Fruit fly (Drosophila melanogaster) whole organism, prepupa: Measurements from ENCODE around the gene futsch.

Experiments
- CG10631 ChIP-seq: fragments of 200-800 bp; sonication (Bioruptor generic); optimal IDR thresholded peaks from 2 replicates; lab custom pipeline; 2016; ENCODE audit warnings: missing biosample characterization, missing genetic modification characterization
- CG10669 ChIP-seq: fragments of 200-800 bp; sonication (Bioruptor generic); optimal IDR thresholded peaks from 3 replicates; lab custom pipeline; 2018; ENCODE audit warnings: missing biosample characterization, mild to moderate bottlenecking, missing genetic modification characterization, moderate library complexity
- CG11294 ChIP-seq: fragments of 200-800 bp; sonication (Bioruptor generic); IDR thresholded peaks from 2 replicates; pipeline ENCODE4 v1.3.6; 2022; ENCODE audit warnings: missing biosample characterization, missing genetic modification characterization
- CG15336 ChIP-seq: fragments of 200-800 bp; sonication (Bioruptor generic); IDR thresholded peaks from 2 replicates; pipeline ENCODE4 v1.3.6; 2022; ENCODE audit warnings: missing biosample characterization, missing genetic modification characterization
- CG1621 ChIP-seq: fragments of 200-800 bp; sonication (Bioruptor generic); optimal IDR thresholded peaks from 3 replicates; lab custom pipeline; 2018; ENCODE audit warnings: missing biosample characterization, mild to moderate bottlenecking, missing genetic modification characterization
- CG3032 ChIP-seq: fragments of 200-800 bp; optimal IDR thresholded peaks from 2 replicates; lab custom pipeline; 2019; ENCODE audit warnings: missing biosample characterization, mild to moderate bottlenecking, missing genetic modification characterization, moderate library complexity
- CG31627 ChIP-seq: fragments of 200-800 bp; sonication (Bioruptor generic); optimal IDR thresholded peaks from 3 replicates; lab custom pipeline; 2016; ENCODE audit warnings: missing biosample characterization, missing genetic modification characterization
- CG34406 ChIP-seq: fragments of 200-800 bp; sonication (Bioruptor generic); optimal IDR thresholded peaks from 3 replicates; lab custom pipeline; 2016; ENCODE audit warnings: missing biosample characterization, missing genetic modification characterization
- CG3919 ChIP-seq: fragments of 200-800 bp; sonication (Bioruptor generic); optimal IDR thresholded peaks from 3 replicates; lab custom pipeline; 2016; ENCODE audit warnings: missing biosample characterization, missing genetic modification characterization
- CG6163 ChIP-seq: fragments of 200-800 bp; sonication (Bioruptor generic); IDR thresholded peaks from 3 replicates; pipeline ENCODE4 v1.3.6; 2022; ENCODE audit warnings: missing biosample characterization, missing genetic modification characterization
- CG6276 ChIP-seq: fragments of 200-800 bp; sonication (Bioruptor generic); optimal IDR thresholded peaks from 2 replicates; lab custom pipeline; 2017; ENCODE audit warnings: missing biosample characterization, mild to moderate bottlenecking, missing genetic modification characterization
- CG6808 ChIP-seq: fragments of 200-800 bp; sonication (Bioruptor generic); optimal IDR thresholded peaks from 3 replicates; lab custom pipeline; 2017; ENCODE audit warnings: missing biosample characterization, missing genetic modification characterization, mild to moderate bottlenecking, moderate library complexity, missing genetic modification reagents
- CG6854 ChIP-seq: fragments of 200-800 bp; sonication (Bioruptor generic); optimal IDR thresholded peaks from 2 replicates; lab custom pipeline; 2017; ENCODE audit warnings: missing biosample characterization, mild to moderate bottlenecking, missing genetic modification characterization
- CG8319 ChIP-seq: fragments of 200-800 bp; sonication (Bioruptor generic); optimal IDR thresholded peaks from 3 replicates; lab custom pipeline; 2016; ENCODE audit warnings: missing biosample characterization, missing genetic modification characterization
- CG8632 ChIP-seq: fragments of 200-800 bp; sonication (Bioruptor generic); optimal IDR thresholded peaks from 3 replicates; lab custom pipeline; 2016; ENCODE audit warnings: missing biosample characterization, missing genetic modification characterization
- Eip78C ChIP-seq: fragments of 200-800 bp; sonication (Bioruptor generic); peaks from one replicate; lab custom pipeline; 2016; ENCODE audit warnings: missing biosample characterization, missing genetic modification characterization
- Eip93F ChIP-seq: fragments of 200-800 bp; sonication (Bioruptor generic); optimal IDR thresholded peaks from 2 replicates; lab custom pipeline; 2016; ENCODE audit warnings: missing biosample characterization, mild to moderate bottlenecking, missing genetic modification characterization
- Ets21C ChIP-seq: fragments of 200-800 bp; sonication (Bioruptor generic); optimal IDR thresholded peaks from 3 replicates; lab custom pipeline; 2016; ENCODE audit warnings: missing biosample characterization, missing genetic modification characterization
- Ets96B ChIP-seq: fragments of 200-800 bp; optimal IDR thresholded peaks from 2 replicates; lab custom pipeline; 2019; ENCODE audit warnings: missing biosample characterization, mild to moderate bottlenecking, missing genetic modification characterization, moderate library complexity
- Gug ChIP-seq: fragments of 200-800 bp; sonication (Bioruptor generic); IDR thresholded peaks from 2 replicates; pipeline ENCODE4 v1.3.6; 2022; ENCODE audit warnings: missing biosample characterization, missing genetic modification characterization
- Hr4 ChIP-seq: fragments of 200-800 bp; sonication (Bioruptor generic); optimal IDR thresholded peaks from 3 replicates; lab custom pipeline; 2016; ENCODE audit warnings: missing biosample characterization, missing genetic modification characterization
- Lpt ChIP-seq: fragments of 200-800 bp; sonication (Bioruptor generic); optimal IDR thresholded peaks from 3 replicates; lab custom pipeline; 2016; ENCODE audit warnings: missing biosample characterization, missing genetic modification characterization
- Met ChIP-seq: fragments of 200-800 bp; sonication (Bioruptor generic); optimal IDR thresholded peaks from 3 replicates; lab custom pipeline; 2016; ENCODE audit warnings: missing biosample characterization, missing genetic modification characterization
- OdsH ChIP-seq: fragments of 200-800 bp; sonication (Bioruptor generic); optimal IDR thresholded peaks from 3 replicates; lab custom pipeline; 2016; ENCODE audit warnings: missing biosample characterization, missing genetic modification characterization
- Sox14 ChIP-seq: fragments of 200-800 bp; sonication (Bioruptor generic); optimal IDR thresholded peaks from 3 replicates; lab custom pipeline; 2016; ENCODE audit warnings: missing biosample characterization, missing genetic modification characterization
- Sox15 ChIP-seq: fragments of 200-800 bp; sonication (Bioruptor generic); optimal IDR thresholded peaks from 3 replicates; lab custom pipeline; 2016; ENCODE audit warnings: missing biosample characterization, missing genetic modification characterization
- achi ChIP-seq: fragments of 200-800 bp; sonication (Bioruptor generic); optimal IDR thresholded peaks from 3 replicates; lab custom pipeline; 2016; ENCODE audit warnings: missing biosample characterization, missing genetic modification characterization
- acj6 ChIP-seq: fragments of 200-800 bp; sonication (Bioruptor generic); optimal IDR thresholded peaks from 3 replicates; lab custom pipeline; 2016; ENCODE audit warnings: missing biosample characterization, missing genetic modification characterization
- dsx ChIP-seq: fragments of 200-800 bp; optimal IDR thresholded peaks from 3 replicates; lab custom pipeline; 2019; ENCODE audit warnings: missing biosample characterization, mild to moderate bottlenecking, missing genetic modification characterization, moderate library complexity; ENCODE audit not compliant: poor library complexity, severe bottlenecking
- eg ChIP-seq: fragments of 200-800 bp; sonication (Bioruptor generic); IDR thresholded peaks from 3 replicates; pipeline ENCODE4 v1.3.6; 2022; ENCODE audit warnings: missing biosample characterization, missing genetic modification characterization
- esn ChIP-seq: fragments of 200-800 bp; sonication (Bioruptor generic); optimal IDR thresholded peaks from 2 replicates; lab custom pipeline; 2016; ENCODE audit warnings: missing biosample characterization, mild to moderate bottlenecking, missing genetic modification characterization, moderate library complexity
- fd59A ChIP-seq: fragments of 200-800 bp; sonication (Bioruptor generic); optimal IDR thresholded peaks from 2 replicates; lab custom pipeline; 2017; ENCODE audit warnings: missing biosample characterization, mild to moderate bottlenecking, missing genetic modification characterization, missing genetic modification reagents
- fkh ChIP-seq: fragments of 200-800 bp; sonication (Bioruptor generic); optimal IDR thresholded peaks from 3 replicates; lab custom pipeline; 2017; ENCODE audit warnings: missing biosample characterization, mild to moderate bottlenecking, missing genetic modification characterization, moderate library complexity
- lz ChIP-seq: fragments of 200-800 bp; sonication (Bioruptor generic); optimal IDR thresholded peaks from 3 replicates; lab custom pipeline; 2016; ENCODE audit warnings: missing biosample characterization, missing genetic modification characterization
- net ChIP-seq: fragments of 200-800 bp; sonication (Bioruptor generic); optimal IDR thresholded peaks from 3 replicates; lab custom pipeline; 2016; ENCODE audit warnings: missing biosample characterization, missing genetic modification characterization
- pdm3 ChIP-seq: fragments of 200-800 bp; sonication (Bioruptor generic); optimal IDR thresholded peaks from 3 replicates; lab custom pipeline; 2016; ENCODE audit warnings: missing biosample characterization, missing genetic modification characterization
- salr ChIP-seq, 2 experiments: fragments of 200-800 bp; sonication (Bioruptor generic); optimal IDR thresholded peaks; 3 replicates each; lab custom pipeline; 2016 to 2018; ENCODE audit warnings: missing biosample characterization in 2 of 2, missing genetic modification characterization in 2 of 2, mild to moderate bottlenecking in 1 of 2
- spab ChIP-seq: fragments of 200-800 bp; sonication (Bioruptor generic); optimal IDR thresholded peaks from 2 replicates; lab custom pipeline; 2017; ENCODE audit warnings: missing biosample characterization, mild to moderate bottlenecking, missing genetic modification characterization, missing genetic modification reagents
- svp ChIP-seq: fragments of 200-800 bp; sonication (Bioruptor generic); peaks from one replicate; lab custom pipeline; 2016; ENCODE audit warnings: missing biosample characterization, missing genetic modification characterization
- vri ChIP-seq: fragments of 200-800 bp; sonication (Bioruptor generic); optimal IDR thresholded peaks from 3 replicates; lab custom pipeline; 2016; ENCODE audit warnings: missing biosample characterization, mild to moderate bottlenecking, missing genetic modification characterization

futsch gene

dm6 chrX:1372667-1373066 lies 36.2 kb upstream of the futsch start:
- TF ChIP-seq Met (no peak), eg (GFP tag; lab: Robert Waterston, UW) (no peak), CG34406 (no peak), Gug (GFP tag; lab: Robert Waterston, UW) (no peak), Lpt (GFP tag; lab: Kevin White, UChicago) (no peak), CG8632 (GFP tag; lab: Kevin White, UChicago) (no peak)

- TF ChIP-seq CG11294 (GFP tag; lab: Robert Waterston, UW) (no peak), CG6854 (peak; percentile 22), CG6808 (GFP tag; lab: Kevin White, UChicago) (peak; percentile 99), dsx (no peak), CG6276 (no peak), CG10669 (GFP tag; lab: Kevin White, UChicago) (no peak), Ets21C (GFP tag; lab: Kevin White, UChicago) (no peak), spab (no peak), svp (GFP tag; lab: Kevin White, UChicago) (peak; percentile 62), salr (GFP tag; optimal IDR thresholded peaks at IDR 0.05; lab: Kevin White, UChicago) (no peak), CG6163 (GFP tag; lab: Robert Waterston, UW) (no peak), CG15336 (GFP tag; lab: Robert Waterston, UW) (no peak), OdsH (GFP tag; lab: Kevin White, UChicago) (no peak), CG31627 (GFP tag; lab: Kevin White, UChicago) (no peak), Eip78C (GFP tag; lab: Kevin White, UChicago) (peak; percentile 17), CG8319 (GFP tag; lab: Kevin White, UChicago) (no peak), pdm3 (GFP tag; lab: Kevin White, UChicago) (no peak), fkh (GFP tag; lab: Kevin White, UChicago) (peak; percentile 59), CG10631 (no peak), Eip93F (no peak), lz (GFP tag; lab: Kevin White, UChicago) (no peak)
Observed at dm6 chrX:1375265-1375958, 33.5 kb upstream of the futsch start, which contains the start of gene AMPKalpha. AMPKalpha (plus strand) TSS chrX:1375536.

- no peak for TF ChIP-seq Sox15 (GFP tag; lab: Kevin White, UChicago)
- no peak for TF ChIP-seq net (GFP tag; lab: Kevin White, UChicago)
- no peak for TF ChIP-seq Ets96B (tag; lab: Kevin White, UChicago)
- TF ChIP-seq CG8319 (GFP tag; lab: Kevin White, UChicago), result no peak
- TF ChIP-seq fd59A (GFP tag; lab: Kevin White, UChicago), result no peak
- peak; percentile 36 for TF ChIP-seq vri (GFP tag; lab: Kevin White, UChicago)
Observed at dm6 chrX:1379692-1380349, 29.0 kb upstream of the futsch start.

dm6 chrX:1380350-1381060 lies 28.4 kb upstream of the futsch start, which contains the start of the genes CG3719 and CG32813:
CG3719 (minus strand) TSS chrX:1380480.
CG32813 (plus strand) TSS chrX:1380914.
- TF ChIP-seq achi (GFP tag; lab: Kevin White, UChicago), result peak; percentile 90
- peak; percentile 89 for TF ChIP-seq fkh (GFP tag; lab: Kevin White, UChicago)
- peak; percentile 44 for TF ChIP-seq esn
- peak; percentile 71 for TF ChIP-seq Eip78C (GFP tag; lab: Kevin White, UChicago)
- no peak for TF ChIP-seq CG34406
- no peak for TF ChIP-seq Hr4
- TF ChIP-seq Sox14 (GFP tag; lab: Kevin White, UChicago), result peak; percentile 28
- peak; percentile 8 for TF ChIP-seq CG3032 (tag; lab: Kevin White, UChicago)
- TF ChIP-seq CG3919 (GFP tag; lab: Kevin White, UChicago), result peak; percentile 33
- TF ChIP-seq CG6808 (GFP tag; lab: Kevin White, UChicago), result peak; percentile 11
- peak; percentile 32 for TF ChIP-seq CG31627 (GFP tag; lab: Kevin White, UChicago)
- TF ChIP-seq vri (GFP tag; lab: Kevin White, UChicago), result peak; percentile 32
- TF ChIP-seq lz (GFP tag; lab: Kevin White, UChicago), result peak; percentile 45
- TF ChIP-seq Gug (GFP tag; lab: Robert Waterston, UW), result no peak
- TF ChIP-seq CG1621 (tag; lab: Kevin White, UChicago), result peak; percentile 29
- no peak for TF ChIP-seq acj6 (GFP tag; lab: Kevin White, UChicago)
- peak; percentile 69 for TF ChIP-seq svp (GFP tag; lab: Kevin White, UChicago)
